Fruit fly (Drosophila melanogaster) whole organism, prepupa: ENCODE results near the gene CG13041.

ENCODE experiments used
- Blimp-1 ChIP-seq: fragments of 200-800 bp; sonication (Bioruptor generic); optimal IDR thresholded peaks from 3 replicates; lab custom pipeline; 2017; ENCODE audit warnings: missing biosample characterization, missing genetic modification characterization, mild to moderate bottlenecking, moderate library complexity, missing genetic modification reagents
- CG10631 ChIP-seq: fragments of 200-800 bp; sonication (Bioruptor generic); optimal IDR thresholded peaks from 2 replicates; lab custom pipeline; 2016; ENCODE audit warnings: missing biosample characterization, missing genetic modification characterization
- CG10669 ChIP-seq: fragments of 200-800 bp; sonication (Bioruptor generic); optimal IDR thresholded peaks from 3 replicates; lab custom pipeline; 2018; ENCODE audit warnings: missing biosample characterization, mild to moderate bottlenecking, missing genetic modification characterization, moderate library complexity
- CG11762 ChIP-seq: fragments of 200-800 bp; sonication (Bioruptor generic); optimal IDR thresholded peaks from 3 replicates; lab custom pipeline; 2016; ENCODE audit warnings: missing biosample characterization, missing genetic modification characterization; ENCODE audit not compliant: insufficient read depth
- CG11902 ChIP-seq: fragments of 200-800 bp; sonication (Bioruptor generic); optimal IDR thresholded peaks from 3 replicates; lab custom pipeline; 2016; ENCODE audit warnings: missing biosample characterization, missing genetic modification characterization
- CG15336 ChIP-seq: fragments of 200-800 bp; sonication (Bioruptor generic); IDR thresholded peaks from 2 replicates; pipeline ENCODE4 v1.3.6; 2022; ENCODE audit warnings: missing biosample characterization, missing genetic modification characterization
- CG1621 ChIP-seq: fragments of 200-800 bp; sonication (Bioruptor generic); optimal IDR thresholded peaks from 3 replicates; lab custom pipeline; 2018; ENCODE audit warnings: missing biosample characterization, mild to moderate bottlenecking, missing genetic modification characterization
- CG16779 ChIP-seq: fragments of 200-800 bp; sonication (Bioruptor generic); optimal IDR thresholded peaks from 3 replicates; lab custom pipeline; 2017; ENCODE audit warnings: missing biosample characterization, mild to moderate bottlenecking, missing genetic modification characterization
- CG3032 ChIP-seq: fragments of 200-800 bp; optimal IDR thresholded peaks from 2 replicates; lab custom pipeline; 2019; ENCODE audit warnings: missing biosample characterization, mild to moderate bottlenecking, missing genetic modification characterization, moderate library complexity
- CG31627 ChIP-seq: fragments of 200-800 bp; sonication (Bioruptor generic); optimal IDR thresholded peaks from 3 replicates; lab custom pipeline; 2016; ENCODE audit warnings: missing biosample characterization, missing genetic modification characterization
- CG32006 ChIP-seq: fragments of 200-800 bp; sonication (Bioruptor generic); optimal IDR thresholded peaks from 3 replicates; lab custom pipeline; 2017; ENCODE audit warnings: missing biosample characterization, mild to moderate bottlenecking, missing genetic modification characterization
- CG34406 ChIP-seq: fragments of 200-800 bp; sonication (Bioruptor generic); optimal IDR thresholded peaks from 3 replicates; lab custom pipeline; 2016; ENCODE audit warnings: missing biosample characterization, missing genetic modification characterization
- CG6163 ChIP-seq: fragments of 200-800 bp; sonication (Bioruptor generic); IDR thresholded peaks from 3 replicates; pipeline ENCODE4 v1.3.6; 2022; ENCODE audit warnings: missing biosample characterization, missing genetic modification characterization
- CG6808 ChIP-seq: fragments of 200-800 bp; sonication (Bioruptor generic); optimal IDR thresholded peaks from 3 replicates; lab custom pipeline; 2017; ENCODE audit warnings: missing biosample characterization, missing genetic modification characterization, mild to moderate bottlenecking, moderate library complexity, missing genetic modification reagents
- CG6854 ChIP-seq: fragments of 200-800 bp; sonication (Bioruptor generic); optimal IDR thresholded peaks from 2 replicates; lab custom pipeline; 2017; ENCODE audit warnings: missing biosample characterization, mild to moderate bottlenecking, missing genetic modification characterization
- CG8319 ChIP-seq: fragments of 200-800 bp; sonication (Bioruptor generic); optimal IDR thresholded peaks from 3 replicates; lab custom pipeline; 2016; ENCODE audit warnings: missing biosample characterization, missing genetic modification characterization
- CG9139 ChIP-seq: fragments of 200-800 bp; sonication (Bioruptor generic); optimal IDR thresholded peaks from 3 replicates; lab custom pipeline; 2017; ENCODE audit warnings: missing biosample characterization, mild to moderate bottlenecking, missing genetic modification characterization
- Eip75B ChIP-seq: fragments of 200-800 bp; sonication (Bioruptor generic); optimal IDR thresholded peaks from 3 replicates; lab custom pipeline; 2016; ENCODE audit warnings: missing biosample characterization, missing genetic modification characterization
- Eip78C ChIP-seq: fragments of 200-800 bp; sonication (Bioruptor generic); peaks from one replicate; lab custom pipeline; 2016; ENCODE audit warnings: missing biosample characterization, missing genetic modification characterization
- Eip93F ChIP-seq: fragments of 200-800 bp; sonication (Bioruptor generic); optimal IDR thresholded peaks from 2 replicates; lab custom pipeline; 2016; ENCODE audit warnings: missing biosample characterization, mild to moderate bottlenecking, missing genetic modification characterization
- Ets96B ChIP-seq: fragments of 200-800 bp; optimal IDR thresholded peaks from 2 replicates; lab custom pipeline; 2019; ENCODE audit warnings: missing biosample characterization, mild to moderate bottlenecking, missing genetic modification characterization, moderate library complexity
- Gug ChIP-seq: fragments of 200-800 bp; sonication (Bioruptor generic); IDR thresholded peaks from 2 replicates; pipeline ENCODE4 v1.3.6; 2022; ENCODE audit warnings: missing biosample characterization, missing genetic modification characterization
- Hr38 ChIP-seq: sonication (Bioruptor generic); optimal IDR thresholded peaks from 2 replicates; lab custom pipeline; 2016; ENCODE audit warnings: missing biosample characterization, missing genetic modification characterization
- Hr39 ChIP-seq: fragments of 200-800 bp; sonication (Bioruptor generic); optimal IDR thresholded peaks from 2 replicates; lab custom pipeline; 2016; ENCODE audit warnings: missing biosample characterization, missing genetic modification characterization
- Lpt ChIP-seq: fragments of 200-800 bp; sonication (Bioruptor generic); optimal IDR thresholded peaks from 3 replicates; lab custom pipeline; 2016; ENCODE audit warnings: missing biosample characterization, missing genetic modification characterization
- Met ChIP-seq: fragments of 200-800 bp; sonication (Bioruptor generic); optimal IDR thresholded peaks from 3 replicates; lab custom pipeline; 2016; ENCODE audit warnings: missing biosample characterization, missing genetic modification characterization
- Sox14 ChIP-seq: fragments of 200-800 bp; sonication (Bioruptor generic); optimal IDR thresholded peaks from 3 replicates; lab custom pipeline; 2016; ENCODE audit warnings: missing biosample characterization, missing genetic modification characterization
- Sox15 ChIP-seq: fragments of 200-800 bp; sonication (Bioruptor generic); optimal IDR thresholded peaks from 3 replicates; lab custom pipeline; 2016; ENCODE audit warnings: missing biosample characterization, missing genetic modification characterization
- acj6 ChIP-seq: fragments of 200-800 bp; sonication (Bioruptor generic); optimal IDR thresholded peaks from 3 replicates; lab custom pipeline; 2016; ENCODE audit warnings: missing biosample characterization, missing genetic modification characterization
- dsx ChIP-seq: fragments of 200-800 bp; optimal IDR thresholded peaks from 3 replicates; lab custom pipeline; 2019; ENCODE audit warnings: missing biosample characterization, mild to moderate bottlenecking, missing genetic modification characterization, moderate library complexity; ENCODE audit not compliant: poor library complexity, severe bottlenecking
- esn ChIP-seq: fragments of 200-800 bp; sonication (Bioruptor generic); optimal IDR thresholded peaks from 2 replicates; lab custom pipeline; 2016; ENCODE audit warnings: missing biosample characterization, mild to moderate bottlenecking, missing genetic modification characterization, moderate library complexity
- fd59A ChIP-seq: fragments of 200-800 bp; sonication (Bioruptor generic); optimal IDR thresholded peaks from 2 replicates; lab custom pipeline; 2017; ENCODE audit warnings: missing biosample characterization, mild to moderate bottlenecking, missing genetic modification characterization, missing genetic modification reagents
- fd85E ChIP-seq: fragments of 200-800 bp; sonication (Bioruptor generic); optimal IDR thresholded peaks from 3 replicates; lab custom pipeline; 2016; ENCODE audit warnings: missing biosample characterization, missing genetic modification characterization
- lz ChIP-seq: fragments of 200-800 bp; sonication (Bioruptor generic); optimal IDR thresholded peaks from 3 replicates; lab custom pipeline; 2016; ENCODE audit warnings: missing biosample characterization, missing genetic modification characterization
- net ChIP-seq: fragments of 200-800 bp; sonication (Bioruptor generic); optimal IDR thresholded peaks from 3 replicates; lab custom pipeline; 2016; ENCODE audit warnings: missing biosample characterization, missing genetic modification characterization
- salr ChIP-seq, 2 experiments: fragments of 200-800 bp; sonication (Bioruptor generic); optimal IDR thresholded peaks; 3 replicates each; lab custom pipeline; 2016 to 2018; ENCODE audit warnings: missing biosample characterization in 2 of 2, missing genetic modification characterization in 2 of 2, mild to moderate bottlenecking in 1 of 2
- svp ChIP-seq: fragments of 200-800 bp; sonication (Bioruptor generic); peaks from one replicate; lab custom pipeline; 2016; ENCODE audit warnings: missing biosample characterization, missing genetic modification characterization
- topi ChIP-seq: fragments of 200-800 bp; sonication (Bioruptor generic); optimal IDR thresholded peaks from 3 replicates; lab custom pipeline; 2016; ENCODE audit warnings: missing biosample characterization, missing genetic modification characterization
- vri ChIP-seq: fragments of 200-800 bp; sonication (Bioruptor generic); optimal IDR thresholded peaks from 3 replicates; lab custom pipeline; 2016; ENCODE audit warnings: missing biosample characterization, mild to moderate bottlenecking, missing genetic modification characterization

CG13041 gene

DNA sequence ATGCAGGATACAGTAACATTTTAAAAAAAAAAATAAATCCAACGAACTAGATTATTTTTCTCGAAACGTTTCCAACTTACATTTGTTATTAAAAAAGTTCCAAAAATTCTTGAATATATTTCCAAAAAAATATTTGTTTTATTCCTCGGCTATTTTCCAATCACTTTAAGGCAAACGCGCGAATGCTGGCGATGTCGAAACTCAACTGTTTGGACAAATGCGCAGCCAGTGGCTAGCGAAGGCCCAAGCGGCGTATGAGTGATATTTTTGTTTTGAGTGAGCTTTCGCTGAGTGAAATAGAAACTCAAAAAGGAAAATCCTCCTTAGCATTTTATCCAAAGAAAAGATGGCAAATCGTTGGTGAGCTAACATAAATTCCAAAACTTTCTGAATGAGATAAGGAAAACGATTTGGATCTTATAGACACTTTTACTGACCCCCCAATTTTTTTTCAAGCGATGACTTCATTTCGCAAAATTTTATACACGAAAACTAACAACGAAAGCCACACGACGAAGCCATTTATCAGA lies 40.0 kb upstream of the CG13041 start, which contains the start of gene ringer:
Gene ringer (minus strand): TSS at position 210 of the 530 bp plus-strand sequence.
- TF ChIP-seq CG32006 (GFP tag; lab: Kevin White, UChicago) (no peak), acj6 (no peak), lz (GFP tag; lab: Kevin White, UChicago) (no peak), CG8319 (no peak), Eip78C (GFP tag; lab: Kevin White, UChicago) (peak; percentile 71), Eip75B (GFP tag; lab: Kevin White, UChicago) (no peak)

DNA sequence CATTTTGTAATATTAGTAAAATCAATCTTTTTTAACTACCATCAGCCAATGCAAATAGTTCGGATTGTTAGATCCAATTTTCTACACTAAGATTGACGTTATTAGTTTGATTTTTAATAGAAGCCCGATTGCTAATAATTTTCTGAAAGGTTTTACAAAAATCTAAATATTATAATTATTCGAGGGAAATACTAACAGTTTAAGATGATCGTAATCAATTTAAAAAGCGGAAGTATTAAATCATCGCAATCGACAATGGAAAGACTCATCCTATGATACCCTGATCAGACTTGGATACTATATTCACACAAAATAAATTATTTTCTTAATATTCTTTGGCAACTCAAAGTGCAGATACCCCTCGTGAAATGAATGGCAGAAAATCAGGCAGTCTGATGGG lies 38.5 kb upstream of the CG13041 start:
- TF ChIP-seq Eip78C (GFP tag; lab: Kevin White, UChicago) (peak; percentile 78), esn (GFP tag; lab: Kevin White, UChicago) (peak; percentile 14), Sox15 (GFP tag; lab: Kevin White, UChicago) (no peak), svp (GFP tag; lab: Kevin White, UChicago) (no peak), CG34406 (GFP tag; lab: Kevin White, UChicago) (no peak), CG11902 (no peak), Blimp-1 (GFP tag; lab: Kevin White, UChicago) (no peak), dsx (GFP tag; lab: Kevin White, UChicago) (no peak), fd85E (GFP tag; lab: Kevin White, UChicago) (no peak), salr (GFP tag; optimal IDR thresholded peaks at IDR 0.05; lab: Kevin White, UChicago) (peak in 1 of 2 experiments; percentile 40), vri (no peak), CG11762 (GFP tag; lab: Kevin White, UChicago) (no peak), CG16779 (tag; lab: Kevin White, UChicago) (no peak), CG6808 (GFP tag; lab: Kevin White, UChicago) (peak; percentile 38), Eip93F (GFP tag; lab: Kevin White, UChicago) (no peak), fd59A (GFP tag; lab: Kevin White, UChicago) (no peak), Hr38 (GFP tag; lab: Kevin White, UChicago) (no peak), CG10631 (GFP tag; lab: Kevin White, UChicago) (no peak), Met (GFP tag; lab: Kevin White, UChicago) (no peak), CG1621 (tag; lab: Kevin White, UChicago) (no peak), Ets96B (tag; lab: Kevin White, UChicago) (no peak), CG10669 (GFP tag; lab: Kevin White, UChicago) (no peak), Eip75B (GFP tag; lab: Kevin White, UChicago) (no peak), topi (GFP tag; lab: Kevin White, UChicago) (no peak), Sox14 (GFP tag; lab: Kevin White, UChicago) (peak; percentile 4), Lpt (GFP tag; lab: Kevin White, UChicago) (no peak), CG32006 (GFP tag; lab: Kevin White, UChicago) (no peak), CG8319 (no peak), CG31627 (GFP tag; lab: Kevin White, UChicago) (no peak), Gug (GFP tag; lab: Robert Waterston, UW) (no peak), net (GFP tag; lab: Kevin White, UChicago) (no peak), CG15336 (GFP tag; lab: Robert Waterston, UW) (no peak), CG9139 (GFP tag; lab: Kevin White, UChicago) (no peak), CG6854 (no peak), CG3032 (no peak), Hr39 (no peak)

- peak; percentile 21 for TF ChIP-seq CG1621 (tag; lab: Kevin White, UChicago)
- TF ChIP-seq Eip78C (GFP tag; lab: Kevin White, UChicago): no peak
- TF ChIP-seq CG6163: 0 out of 3 replicates have a peak, but pooled peaks have one; percentile 25
- peak; percentile 71 for TF ChIP-seq vri
Observed at dm6 chr3L:16357187-16357728, 37.9 kb upstream of the CG13041 start.
